Fruit fly (Drosophila melanogaster) whole organism, pupa: ENCODE results near the gene KP78b.

Source experiments
- CG9948 ChIP-seq: fragments of 200-800 bp; sonication (Bioruptor generic); optimal IDR thresholded peaks from 2 replicates; lab custom pipeline; 2018; ENCODE audit warnings: missing biosample characterization, mild to moderate bottlenecking, missing genetic modification characterization, moderate library complexity
- EcR ChIP-seq: fragments of 200-800 bp; sonication (Bioruptor generic); optimal IDR thresholded peaks from 3 replicates; lab custom pipeline; 2019; ENCODE audit warnings: missing biosample characterization, missing genetic modification characterization, mild to moderate bottlenecking, moderate library complexity, missing genetic modification reagents
- Pif1A ChIP-seq: fragments of 200-800 bp; sonication (Bioruptor generic); optimal IDR thresholded peaks from 3 replicates; lab custom pipeline; 2016; ENCODE audit warnings: missing biosample characterization, missing genetic modification characterization

dm6 chr3R:11310669-11311068 lies 42.3 kb downstream of the KP78b start:
- TF ChIP-seq Pif1A (no peak), CG9948 (no peak), EcR (no peak)
